Fruit fly (Drosophila melanogaster): Measurements from ENCODE around the gene CG32755.

- no peak for TF ChIP-seq CG15601 (tag; optimal IDR thresholded peaks at IDR 0.05)
- no peak for TF ChIP-seq Dref (GFP tag; IDR thresholded peaks at IDR 0.05)
Measured at dm6 chrX:5925793-5926418, 24.1 kb upstream of the CG32755 start.

Measured in whole organism, embryonic.